Worm (Caenorhabditis elegans) whole organism, young adult: ENCODE measurements around the gene nspc-15.

Experiments
- B0035.1 ChIP-seq: sonication (generic microtip); optimal IDR thresholded peaks from 2 replicates; lab custom pipeline; 2016; ENCODE audit warnings: missing genetic modification characterization, mild to moderate bottlenecking, missing compliant biosample characterization, missing genotype, missing genetic modification reagents
- F39B2.1 ChIP-seq: fragments of 200-800 bp; sonication (Bioruptor generic); IDR thresholded peaks from 2 replicates; pipeline ENCODE4 v1.3.6; 2022; ENCODE audit warnings: missing genetic modification reagents, missing genetic modification characterization, missing compliant biosample characterization
- T26A5.8 ChIP-seq: sonication (generic microtip); optimal IDR thresholded peaks from 2 replicates; lab custom pipeline; 2016; ENCODE audit warnings: missing genetic modification characterization, missing compliant biosample characterization
- Y79H2A.3 ChIP-seq: fragments of 200-800 bp; sonication (Bioruptor generic); conservative IDR thresholded peaks from 2 replicates; pipeline ENCODE4 v1.3.6; 2022; ENCODE audit warnings: missing genetic modification reagents, missing genetic modification characterization, missing compliant biosample characterization
- ceh-91 ChIP-seq: fragments of 200-800 bp; sonication (Bioruptor generic); IDR thresholded peaks from 2 replicates; pipeline ENCODE4 v1.3.6; 2022; ENCODE audit warnings: missing genetic modification reagents, missing genetic modification characterization, missing compliant biosample characterization
- die-1 ChIP-seq: sonication (generic microtip); optimal IDR thresholded peaks from 2 replicates; lab custom pipeline; 2016; ENCODE audit warnings: missing genotype, mild to moderate bottlenecking, missing genetic modification characterization, missing compliant biosample characterization
- dpff-1 ChIP-seq: sonication (generic microtip); optimal IDR thresholded peaks from 2 replicates; lab custom pipeline; 2017; ENCODE audit warnings: mild to moderate bottlenecking, missing genetic modification characterization, missing compliant biosample characterization
- gei-17 ChIP-seq: fragments of 200-800 bp; sonication (Bioruptor generic); optimal IDR thresholded peaks from 2 replicates; lab custom pipeline; 2018; ENCODE audit warnings: mild to moderate bottlenecking, missing genetic modification characterization, missing compliant biosample characterization
- hrde-1 ChIP-seq: sonication (generic microtip); optimal IDR thresholded peaks from 2 replicates; lab custom pipeline; 2016; ENCODE audit warnings: missing genetic modification characterization, mild to moderate bottlenecking, missing compliant biosample characterization, moderate library complexity, missing genotype, missing genetic modification reagents, borderline replicate concordance
- lsy-27 ChIP-seq: sonication (generic microtip); optimal IDR thresholded peaks from 2 replicates; lab custom pipeline; 2017; ENCODE audit warnings: missing genetic modification characterization, mild to moderate bottlenecking, missing compliant biosample characterization, antibody characterized with exemption, missing genotype, borderline replicate concordance; ENCODE audit not compliant: insufficient read depth
- mcd-1 ChIP-seq: fragments of 200-800 bp; sonication (Bioruptor generic); IDR thresholded peaks from 2 replicates; pipeline ENCODE4 v1.3.6; 2022; ENCODE audit warnings: missing genetic modification reagents, missing genetic modification characterization, missing compliant biosample characterization
- mxl-1 ChIP-seq: sonication (generic microtip); optimal IDR thresholded peaks from 2 replicates; lab custom pipeline; 2016; ENCODE audit warnings: missing genetic modification characterization, missing compliant biosample characterization
- snpc-1.3 ChIP-seq: sonication (generic microtip); optimal IDR thresholded peaks from 2 replicates; lab custom pipeline; 2017; ENCODE audit warnings: missing genetic modification characterization, mild to moderate bottlenecking, missing compliant biosample characterization, antibody characterized with exemption, moderate library complexity, missing genotype, missing genetic modification reagents; ENCODE audit not compliant: insufficient read depth
- zfh-2 ChIP-seq: fragments of 200-800 bp; sonication (Bioruptor generic); conservative IDR thresholded peaks from 2 replicates; pipeline ENCODE4 v1.3.6; 2022; ENCODE audit warnings: missing genetic modification reagents, missing genetic modification characterization, missing compliant biosample characterization
- ztf-22 ChIP-seq: fragments of 200-800 bp; sonication (Bioruptor generic); optimal IDR thresholded peaks from 2 replicates; lab custom pipeline; 2018; ENCODE audit warnings: mild to moderate bottlenecking, missing genetic modification characterization, moderate library complexity, missing compliant biosample characterization
- ztf-25 ChIP-seq: fragments of 200-800 bp; sonication (Bioruptor generic); IDR thresholded peaks from 2 replicates; pipeline ENCODE4 v1.3.6; 2022; ENCODE audit warnings: missing genetic modification reagents, missing genetic modification characterization, missing compliant biosample characterization

The nspc-15 gene

ce11 chrX:12406592-12406991 lies 46.0 kb downstream of the nspc-15 start:
- TF ChIP-seq die-1 (tag; lab: Kevin White, UChicago) (no peak), lsy-27 (tag; lab: Kevin White, UChicago) (no peak), hrde-1 (tag; lab: Kevin White, UChicago) (no peak), ztf-25 (GFP tag; lab: Robert Waterston, UW) (no peak), ztf-22 (GFP tag; lab: Kevin White, UChicago) (no peak), F39B2.1 (GFP tag; lab: Robert Waterston, UW) (no peak), gei-17 (GFP tag; lab: Kevin White, UChicago) (no peak), T26A5.8 (no peak), ceh-91 (GFP tag; lab: Robert Waterston, UW) (no peak), B0035.1 (tag; lab: Kevin White, UChicago) (no peak), dpff-1 (tag; lab: Kevin White, UChicago) (no peak), mxl-1 (no peak), Y79H2A.3 (GFP tag; lab: Robert Waterston, UW) (no peak), mcd-1 (GFP tag; lab: Robert Waterston, UW) (no peak)

ce11 chrX:12407297-12407696 lies 46.8 kb downstream of the nspc-15 start:
- no peak for TF ChIP-seq snpc-1.3 (tag; lab: Kevin White, UChicago)
- peak; percentile 69 for TF ChIP-seq zfh-2
